Worm (Caenorhabditis elegans) whole organism, midembryonic: Measurements from ENCODE around the gene F32G8.2.

Experiments used
- T22C8.4 ChIP-seq: fragments of 200-800 bp; sonication (Bioruptor generic); IDR thresholded peaks from 2 replicates; pipeline ENCODE4 v1.3.6; 2022; ENCODE audit warnings: missing genetic modification characterization, missing compliant biosample characterization
- cog-1 ChIP-seq: sonication (generic microtip); optimal IDR thresholded peaks from 2 replicates; lab custom pipeline; 2016; ENCODE audit warnings: missing genetic modification characterization, missing compliant biosample characterization
- flt-1 ChIP-seq: fragments of 200-800 bp; sonication (Bioruptor generic); IDR thresholded peaks from 2 replicates; pipeline ENCODE4 v1.3.6; 2022; ENCODE audit warnings: missing genetic modification characterization, missing compliant biosample characterization
- klf-2 ChIP-seq: fragments of 200-800 bp; sonication (Bioruptor generic); conservative IDR thresholded peaks from 2 replicates; pipeline ENCODE4 v1.3.6; 2022; ENCODE audit warnings: missing genetic modification reagents, missing genetic modification characterization, missing compliant biosample characterization
- med-1 ChIP-seq: sonication (generic microtip); optimal IDR thresholded peaks from 2 replicates; lab custom pipeline; 2017; ENCODE audit warnings: missing genetic modification characterization, mild to moderate bottlenecking, missing compliant biosample characterization, antibody characterized with exemption, missing genetic modification reagents; ENCODE audit not compliant: insufficient read depth
- ref-1 ChIP-seq: fragments of 200-800 bp; sonication (Bioruptor generic); conservative IDR thresholded peaks from 2 replicates; pipeline ENCODE4 v1.3.6; 2022; ENCODE audit warnings: missing genetic modification reagents, missing genetic modification characterization, missing compliant biosample characterization
- tab-1 ChIP-seq: fragments of 200-800 bp; sonication (Bioruptor generic); IDR thresholded peaks from 2 replicates; pipeline ENCODE4 v1.3.6; 2022; ENCODE audit warnings: missing genetic modification characterization, missing compliant biosample characterization
- ztf-23 ChIP-seq: fragments of 200-800 bp; sonication (Bioruptor generic); IDR thresholded peaks from 2 replicates; pipeline ENCODE4 v1.3.6; 2022; ENCODE audit warnings: missing genetic modification reagents, missing genetic modification characterization, missing compliant biosample characterization
- ztf-29 ChIP-seq: fragments of 200-800 bp; sonication (Bioruptor generic); IDR thresholded peaks from 2 replicates; pipeline ENCODE4 v1.3.6; 2022; ENCODE audit warnings: missing genetic modification reagents, missing genetic modification characterization, missing compliant biosample characterization

The F32G8.2 gene

ce11 chrV:10589774-10590528 lies 40.1 kb downstream of the F32G8.2 start, which contains the start of gene ttr-23:
Gene ttr-23 (minus strand): TSS chrV:10589860.
- TF ChIP-seq flt-1 (no peak), ztf-23 (no peak), klf-2 (GFP tag; lab: Robert Waterston, UW) (no peak), ref-1 (GFP tag; lab: Robert Waterston, UW) (no peak), T22C8.4 (GFP tag; lab: Robert Waterston, UW) (no peak), med-1 (GFP tag; lab: Kevin White, UChicago) (no peak), cog-1 (tag; lab: Kevin White, UChicago) (no peak), ztf-29 (no peak)

ce11 chrV:10592479-10592878 lies 42.7 kb downstream of the F32G8.2 start, which contains the start of gene T21C9.9:
Gene T21C9.9 (minus strand): TSS chrV:10592579.
- no peak for TF ChIP-seq med-1 (GFP tag; lab: Kevin White, UChicago)
- TF ChIP-seq ref-1 (GFP tag; lab: Robert Waterston, UW) = no peak
- no peak for TF ChIP-seq flt-1
- TF ChIP-seq tab-1 (GFP tag; lab: Robert Waterston, UW) = no peak
- TF ChIP-seq klf-2 (GFP tag; lab: Robert Waterston, UW) = no peak

- no peak for TF ChIP-seq klf-2 (GFP tag; lab: Robert Waterston, UW)
- TF ChIP-seq flt-1 = no peak
- TF ChIP-seq ztf-29 = no peak
- no peak for TF ChIP-seq tab-1 (GFP tag; lab: Robert Waterston, UW)
- TF ChIP-seq T22C8.4 (GFP tag; lab: Robert Waterston, UW) = no peak
- TF ChIP-seq cog-1 (tag; lab: Kevin White, UChicago) = no peak
- TF ChIP-seq ztf-23 = no peak
- TF ChIP-seq ref-1 (GFP tag; lab: Robert Waterston, UW) = no peak
- TF ChIP-seq med-1 (GFP tag; lab: Kevin White, UChicago) = no peak
These were observed 45.0 kb downstream of the F32G8.2 start, which contains the start of gene T21C9.11 for ce11 chrV:10594810-10595209. Gene T21C9.11 (minus strand): TSS chrV:10594910.

DNA sequence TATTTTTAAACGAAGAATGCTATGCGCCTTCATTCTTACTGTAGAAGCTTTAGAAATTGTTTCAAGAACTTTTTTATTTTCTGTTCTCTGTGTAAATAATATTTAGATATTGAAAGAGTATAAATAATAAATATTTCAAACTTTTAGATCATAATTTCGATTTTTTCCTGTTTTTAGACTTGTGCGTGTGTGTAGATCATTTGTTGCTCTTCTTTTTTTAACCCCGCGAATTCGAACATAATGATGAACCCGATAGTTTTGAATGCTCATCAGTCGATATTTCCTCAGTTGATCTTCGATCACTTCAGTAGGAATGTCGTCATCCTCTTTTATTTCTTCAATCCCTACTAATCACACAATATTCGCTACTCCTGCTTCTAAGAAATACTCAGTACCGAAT lies 47.4 kb downstream of the F32G8.2 start, which contains the start of gene T21C9.13:
TSS of gene T21C9.13 (plus strand) at position 33 of the 400 bp plus-strand sequence.
- no peak for TF ChIP-seq flt-1
- TF ChIP-seq ztf-23 = no peak
- no peak for TF ChIP-seq med-1 (GFP tag; lab: Kevin White, UChicago)
- TF ChIP-seq tab-1 (GFP tag; lab: Robert Waterston, UW) = no peak
- no peak for TF ChIP-seq ztf-29
- no peak for TF ChIP-seq ref-1 (GFP tag; lab: Robert Waterston, UW)
- TF ChIP-seq T22C8.4 (GFP tag; lab: Robert Waterston, UW) = no peak
- no peak for TF ChIP-seq cog-1 (tag; lab: Kevin White, UChicago)
- no peak for TF ChIP-seq klf-2 (GFP tag; lab: Robert Waterston, UW)

DNA sequence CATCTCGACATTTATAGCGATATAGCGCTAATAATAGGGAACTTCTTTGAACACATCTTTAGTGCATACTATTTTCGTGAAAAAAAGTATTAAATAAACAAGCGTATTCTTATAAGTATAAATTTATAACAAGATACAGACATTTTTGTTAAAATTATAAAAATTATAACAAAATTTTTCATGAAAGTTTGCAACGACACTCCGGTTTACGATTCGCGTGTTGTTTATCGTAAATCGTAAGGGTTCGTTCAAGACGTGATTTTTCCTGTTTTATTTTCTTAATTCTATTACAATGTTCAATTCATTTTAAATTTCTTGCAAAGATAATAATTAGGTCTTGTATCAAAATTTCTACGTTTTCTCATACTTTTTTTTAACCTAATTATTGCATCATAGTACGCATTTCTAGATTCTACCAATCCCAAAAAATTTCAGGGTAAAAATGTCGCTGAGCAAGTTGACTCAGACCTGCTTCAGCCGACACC lies 48.9 kb downstream of the F32G8.2 start, which contains the start of gene scpl-4:
TSS of gene scpl-4 (plus strand) at position 435 of the 485 bp plus-strand sequence.
- no peak for TF ChIP-seq tab-1 (GFP tag; lab: Robert Waterston, UW)
- TF ChIP-seq ztf-23 = no peak
- TF ChIP-seq med-1 (GFP tag; lab: Kevin White, UChicago) = no peak
- TF ChIP-seq ref-1 (GFP tag; lab: Robert Waterston, UW) = no peak
- TF ChIP-seq cog-1 (tag; lab: Kevin White, UChicago) = no peak
- no peak for TF ChIP-seq T22C8.4 (GFP tag; lab: Robert Waterston, UW)
- no peak for TF ChIP-seq flt-1
- no peak for TF ChIP-seq ztf-29

DNA sequence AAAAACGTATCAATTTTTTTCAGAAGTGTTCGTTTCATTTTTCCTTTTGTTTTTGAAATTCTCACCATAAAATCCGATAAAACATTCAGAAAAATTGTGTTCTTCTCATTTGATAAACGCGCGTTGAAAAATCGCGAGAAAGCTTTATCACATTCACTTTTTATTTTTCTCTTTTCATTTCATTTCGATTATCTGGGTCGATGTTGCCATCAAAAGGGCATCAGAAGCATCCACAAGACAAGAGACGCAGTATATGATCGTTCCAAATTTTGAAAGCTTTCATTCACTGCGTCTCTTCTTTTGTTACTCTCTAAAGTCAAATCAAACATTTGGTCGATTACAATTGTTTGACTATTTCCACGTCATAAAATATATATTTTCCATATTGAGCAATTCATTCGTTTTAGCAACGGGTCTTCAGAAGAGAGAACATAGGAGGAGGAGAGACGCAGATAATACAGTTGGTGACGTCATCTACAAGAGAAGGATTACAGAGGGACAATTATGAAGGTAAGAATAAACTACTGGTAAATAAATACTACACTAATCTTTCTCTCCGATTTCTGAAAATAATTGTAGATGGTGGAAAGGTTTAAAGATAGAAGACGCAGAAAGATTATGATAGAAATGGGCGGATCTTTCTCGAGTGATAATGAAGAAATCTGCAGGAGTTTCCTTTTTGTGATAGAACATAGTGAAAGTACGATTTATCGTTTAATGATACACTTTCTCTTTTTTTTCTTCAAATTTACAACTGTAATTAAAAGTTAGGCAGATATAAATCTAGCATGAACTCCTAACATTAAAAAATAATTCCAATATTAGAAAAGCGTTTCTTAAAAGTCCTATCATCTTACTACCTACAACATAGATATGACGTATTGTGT lies 52.5 kb downstream of the F32G8.2 start, which contains the start of gene H27A22.1:
TSS of gene H27A22.1 (plus strand) at position 505 of the 887 bp plus-strand sequence.
- TF ChIP-seq cog-1 (tag; lab: Kevin White, UChicago) (no peak), ztf-29 (no peak), klf-2 (GFP tag; lab: Robert Waterston, UW) (no peak), ztf-23 (no peak), T22C8.4 (GFP tag; lab: Robert Waterston, UW) (no peak), ref-1 (GFP tag; lab: Robert Waterston, UW) (no peak), tab-1 (GFP tag; lab: Robert Waterston, UW) (no peak), med-1 (GFP tag; lab: Kevin White, UChicago) (no peak), flt-1 (no peak)
